Worm (Caenorhabditis elegans): Measurements from ENCODE around the gene idh-2.

idh-2 gene

ce11 chrX:11222597-11223218 lies 6.9 kb downstream of the idh-2 start, which contains the start of gene C34F6.9:
Gene C34F6.9 (minus strand): TSS chrX:11222647.
- TF ChIP-seq hlh-11 (tag; optimal IDR thresholded peaks at IDR 0.05) (no peak), aha-1 (tag) (peak; percentile 82), daf-16 (GFP tag; optimal IDR thresholded peaks at IDR 0.05) (no peak), daf-16 (tag; optimal IDR thresholded peaks at IDR 0.05) (peak; percentile 19), snpc-1.2 (GFP tag; IDR thresholded peaks at IDR 0.05) (no peak), mdt-29 (GFP tag; IDR thresholded peaks at IDR 0.05) (no peak), T26A8.4 (GFP tag; IDR thresholded peaks at IDR 0.05) (no peak), set-16 (GFP tag; IDR thresholded peaks at IDR 0.05) (no peak), mes-2 (tag; optimal IDR thresholded peaks at IDR 0.05; ENCODE audit: poor library complexity, severe bottlenecking) (peak; percentile 16), nhr-41 (GFP tag; IDR thresholded peaks at IDR 0.05) (no peak), nhr-25 (tag; optimal IDR thresholded peaks at IDR 0.05; ENCODE audit: borderline replicate concordance, insufficient read depth) (no peak), nhr-102 (tag; optimal IDR thresholded peaks at IDR 0.05) (no peak), daf-19 (GFP tag; conservative IDR thresholded peaks at IDR 0.05) (no peak), ZK546.5 (tag; optimal IDR thresholded peaks at IDR 0.05) (no peak), ceh-32 (tag; optimal IDR thresholded peaks at IDR 0.05; ENCODE audit: poor library complexity) (no peak), spr-3 (GFP tag; optimal IDR thresholded peaks at IDR 0.05) (no peak), unc-62 (GFP tag; optimal IDR thresholded peaks at IDR 0.05 in 1 of 2) (no peak), unc-62 (tag; optimal IDR thresholded peaks at IDR 0.05) (no peak), cey-2 (tag; optimal IDR thresholded peaks at IDR 0.05; ENCODE audit: borderline replicate concordance, insufficient read depth) (no peak), F26F4.8 (GFP tag; conservative IDR thresholded peaks at IDR 0.05) (no peak), unc-39 (tag; optimal IDR thresholded peaks at IDR 0.05) (no peak)

- no peak for TF ChIP-seq nhr-11 (tag; optimal IDR thresholded peaks at IDR 0.05)
- TF ChIP-seq attf-4 (tag; optimal IDR thresholded peaks at IDR 0.05): no peak
- TF ChIP-seq lim-7 (GFP tag; IDR thresholded peaks at IDR 0.05): no peak
- TF ChIP-seq dmd-8 (GFP tag; IDR thresholded peaks at IDR 0.05): no peak
- TF ChIP-seq spr-3 (GFP tag; optimal IDR thresholded peaks at IDR 0.05): no peak
- no peak for TF ChIP-seq ceh-82 (tag; optimal IDR thresholded peaks at IDR 0.05)
- TF ChIP-seq hlh-30 (tag; optimal IDR thresholded peaks at IDR 0.05; ENCODE audit: insufficient read depth): no peak
- TF ChIP-seq F37D6.2 (tag; optimal IDR thresholded peaks at IDR 0.05): no peak
These were observed 10.8 kb downstream of the idh-2 start, which contains the start of gene C34F6.12 for ce11 chrX:11226595-11226994. Gene C34F6.12 (minus strand): TSS chrX:11226695.

ce11 chrX:11240585-11241115 lies 24.9 kb downstream of the idh-2 start, which contains the start of gene C34F6.10:
Gene C34F6.10 (minus strand): TSS chrX:11240635.
- TF ChIP-seq egl-27 (tag; optimal IDR thresholded peaks at IDR 0.05): no peak
- TF ChIP-seq dmd-6 (GFP tag; IDR thresholded peaks at IDR 0.05): 0 out of 2 replicates have a peak, but pooled peaks have one; percentile 8
- peak in 1 of 2 experiments; percentile 22 for TF ChIP-seq lsy-2 (tag; optimal IDR thresholded peaks at IDR 0.05)
- TF ChIP-seq hlh-11 (tag; optimal IDR thresholded peaks at IDR 0.05): peak; percentile 17
- TF ChIP-seq lin-13 (GFP tag; optimal IDR thresholded peaks at IDR 0.05): no peak
- no peak for TF ChIP-seq lir-3 (tag; optimal IDR thresholded peaks at IDR 0.05)
- peak in 1 of 2 experiments; percentile 6 for TF ChIP-seq mdl-1 (tag; optimal IDR thresholded peaks at IDR 0.05)
- peak; percentile 53 for TF ChIP-seq hlh-30 (tag; optimal IDR thresholded peaks at IDR 0.05; ENCODE audit: insufficient read depth)
- 0 out of 2 replicates have a peak, but pooled peaks have one; percentile 41 for TF ChIP-seq ceh-20 (GFP tag; IDR thresholded peaks at IDR 0.05)

- 0 out of 2 replicates have a peak, but pooled peaks have one; percentile 30 for TF ChIP-seq ctbp-1 (GFP tag; IDR thresholded peaks at IDR 0.05)
- no peak for TF ChIP-seq mep-1 (tag; optimal IDR thresholded peaks at IDR 0.05)
- peak; percentile 33 for TF ChIP-seq hlh-30 (tag; optimal IDR thresholded peaks at IDR 0.05; ENCODE audit: insufficient read depth)
- peak; percentile 1 for TF ChIP-seq rbr-2 (tag; optimal IDR thresholded peaks at IDR 0.05)
- peak in 1 of 2 experiments; percentile 41 for TF ChIP-seq mdl-1 (tag; optimal IDR thresholded peaks at IDR 0.05)
- peak in 1 of 2 experiments; percentile 32 for TF ChIP-seq lsy-2 (tag; optimal IDR thresholded peaks at IDR 0.05)
- TF ChIP-seq lin-38 (GFP tag; IDR thresholded peaks at IDR 0.05): no peak
- TF ChIP-seq unc-62 (GFP tag; optimal IDR thresholded peaks at IDR 0.05 in 1 of 2): peak in 1 of 2 experiments; percentile 68
- no peak for TF ChIP-seq unc-62 (tag; optimal IDR thresholded peaks at IDR 0.05)
These were observed 25.7 kb downstream of the idh-2 start for ce11 chrX:11241479-11241878.

Data from whole organism, L4 larva.